Worm (Caenorhabditis elegans) whole organism, early embryonic: ENCODE measurements around the gene wrm-1.

ENCODE experiments used
- B0310.2 ChIP-seq: sonication (generic microtip); optimal IDR thresholded peaks from 2 replicates; lab custom pipeline; 2016; ENCODE audit warnings: mild to moderate bottlenecking, missing genetic modification characterization, missing compliant biosample characterization
- F13C5.2 ChIP-seq: sonication (generic microtip); optimal IDR thresholded peaks from 2 replicates; lab custom pipeline; 2017; ENCODE audit warnings: mild to moderate bottlenecking, missing genetic modification characterization, inconsistent platforms, missing compliant biosample characterization
- aly-1 ChIP-seq: sonication (generic microtip); optimal IDR thresholded peaks from 2 replicates; lab custom pipeline; 2016; ENCODE audit warnings: missing genetic modification characterization, missing compliant biosample characterization
- ama-1 ChIP-seq: fragments of 150-350 bp; optimal IDR thresholded peaks from 2 replicates; lab custom pipeline; 2014
- ceh-13 ChIP-seq: fragments of 200-800 bp; sonication (Bioruptor generic); optimal IDR thresholded peaks from 2 replicates; lab custom pipeline; 2018; ENCODE audit warnings: mild to moderate bottlenecking, missing genetic modification characterization, missing compliant biosample characterization
- ets-7 ChIP-seq: sonication (generic microtip); optimal IDR thresholded peaks from 2 replicates; lab custom pipeline; 2016; ENCODE audit warnings: missing genotype, missing genetic modification characterization, missing compliant biosample characterization
- flt-1 ChIP-seq: fragments of 200-800 bp; sonication (Bioruptor generic); IDR thresholded peaks from 2 replicates; pipeline ENCODE4 v1.3.6; 2022; ENCODE audit warnings: missing genetic modification characterization, missing compliant biosample characterization
- hmg-4 ChIP-seq: fragments of 200-800 bp; sonication (Bioruptor generic); optimal IDR thresholded peaks from 2 replicates; lab custom pipeline; 2018; ENCODE audit warnings: mild to moderate bottlenecking, missing genetic modification characterization, missing compliant biosample characterization
- pes-1 ChIP-seq: fragments of 200-800 bp; sonication (Bioruptor generic); IDR thresholded peaks from 2 replicates; pipeline ENCODE4 v1.3.6; 2022; ENCODE audit warnings: missing genetic modification reagents, missing genetic modification characterization, missing compliant biosample characterization
- scrt-1 ChIP-seq: fragments of 200-800 bp; sonication (Bioruptor generic); IDR thresholded peaks from 2 replicates; pipeline ENCODE4 v1.3.6; 2022; ENCODE audit warnings: missing genetic modification characterization, missing compliant biosample characterization
- sea-1 ChIP-seq: fragments of 200-800 bp; sonication (Bioruptor generic); conservative IDR thresholded peaks from 2 replicates; pipeline ENCODE4 v1.3.6; 2022; ENCODE audit warnings: missing genetic modification characterization, missing compliant biosample characterization
- tra-4 ChIP-seq: sonication (generic microtip); optimal IDR thresholded peaks from 2 replicates; lab custom pipeline; 2017; ENCODE audit warnings: missing genetic modification characterization, missing compliant biosample characterization

ce11 chrIII:5760721-5761120 is 38.1 kb downstream of the wrm-1 start:
- TF ChIP-seq ets-7 (tag; lab: Kevin White, UChicago) (no peak), ama-1 (lab: Kevin White, UChicago) (no peak), scrt-1 (GFP tag; lab: Robert Waterston, UW) (no peak), hmg-4 (GFP tag; lab: Kevin White, UChicago) (no peak), ceh-13 (GFP tag; lab: Kevin White, UChicago) (no peak), flt-1 (GFP tag; lab: Robert Waterston, UW) (no peak), pes-1 (GFP tag; lab: Robert Waterston, UW) (no peak), tra-4 (tag; lab: Kevin White, UChicago) (no peak), sea-1 (GFP tag; lab: Robert Waterston, UW) (no peak), F13C5.2 (no peak), B0310.2 (tag; lab: Kevin White, UChicago) (no peak), aly-1 (tag; lab: Kevin White, UChicago) (no peak)
